Fruit fly (Drosophila melanogaster) whole organism, embryonic: ENCODE data around the gene Cont.
A peak's percentile ranks its signal among the peaks of the same experiment; 100 is the strongest.

Experiments used
- Aef1 ChIP-seq: fragments of 200-800 bp; sonication (Bioruptor generic); IDR thresholded peaks from 3 replicates; pipeline ENCODE4 v1.3.6; 2022; ENCODE audit warnings: missing biosample characterization, missing genetic modification characterization
- Atf-2 ChIP-seq: fragments of 200-800 bp; sonication (Bioruptor generic); optimal IDR thresholded peaks from 2 replicates; lab custom pipeline; 2016; ENCODE audit warnings: missing biosample characterization, missing genetic modification characterization
- Bgb ChIP-seq: fragments of 200-800 bp; sonication (Bioruptor generic); IDR thresholded peaks from 2 replicates; pipeline ENCODE4 v1.3.6; 2022; ENCODE audit warnings: missing biosample characterization, missing genetic modification characterization; ENCODE audit not compliant: partially characterized antibody
- CG10431 ChIP-seq: fragments of 200-800 bp; sonication (Bioruptor generic); optimal IDR thresholded peaks from 3 replicates; lab custom pipeline; 2018; ENCODE audit warnings: missing biosample characterization, mild to moderate bottlenecking, missing genetic modification characterization
- CG11093 ChIP-seq: fragments of 200-800 bp; sonication (Bioruptor generic); IDR thresholded peaks from 3 replicates; pipeline ENCODE4 v1.3.6; 2022; ENCODE audit warnings: missing biosample characterization, missing genetic modification characterization
- CG14050 ChIP-seq: fragments of 200-800 bp; sonication (Bioruptor generic); IDR thresholded peaks from 3 replicates; pipeline ENCODE4 v1.3.6; 2022; ENCODE audit warnings: missing biosample characterization, missing genetic modification characterization
- CG14667 ChIP-seq: fragments of 200-800 bp; sonication (Bioruptor generic); IDR thresholded peaks from 2 replicates; pipeline ENCODE4 v1.3.6; 2022; ENCODE audit warnings: missing biosample characterization, missing genetic modification characterization
- CG17802 ChIP-seq: fragments of 200-800 bp; sonication (Bioruptor generic); optimal IDR thresholded peaks from 2 replicates; lab custom pipeline; 2018; ENCODE audit warnings: missing biosample characterization, mild to moderate bottlenecking, missing genetic modification characterization, moderate library complexity
- CG3065 ChIP-seq: fragments of 200-800 bp; sonication (Bioruptor generic); optimal IDR thresholded peaks from 2 replicates; lab custom pipeline; 2016; ENCODE audit warnings: missing biosample characterization, missing genetic modification characterization
- CG32767 ChIP-seq: fragments of 200-800 bp; sonication (Bioruptor generic); IDR thresholded peaks from 2 replicates; pipeline ENCODE4 v1.3.6; 2022; ENCODE audit warnings: missing biosample characterization, missing genetic modification characterization
- CG3838 ChIP-seq: fragments of 200-800 bp; sonication (Bioruptor generic); optimal IDR thresholded peaks from 3 replicates; lab custom pipeline; 2016; ENCODE audit warnings: missing biosample characterization, missing genetic modification characterization
- CG42726 ChIP-seq: fragments of 200-800 bp; sonication (Bioruptor generic); IDR thresholded peaks from 2 replicates; pipeline ENCODE4 v1.3.6; 2022; ENCODE audit warnings: missing biosample characterization, missing genetic modification characterization; ENCODE audit not compliant: partially characterized antibody
- CG4328 ChIP-seq: fragments of 200-800 bp; sonication (Bioruptor generic); optimal IDR thresholded peaks from 3 replicates; lab custom pipeline; 2017; ENCODE audit warnings: missing biosample characterization, missing genetic modification reagents, missing genetic modification characterization
- CG5953 ChIP-seq: fragments of 200-800 bp; sonication (Bioruptor generic); IDR thresholded peaks from 2 replicates; pipeline ENCODE4 v1.3.6; 2022; ENCODE audit warnings: missing biosample characterization, missing genetic modification characterization
- CG8290 ChIP-seq, 3 experiments: fragments of 200-800 bp; sonication (Bioruptor generic); optimal IDR thresholded peaks; 2 replicates each; lab custom pipeline; 2016 to 2019; ENCODE audit warnings: missing biosample characterization in 3 of 3, missing genetic modification characterization in 3 of 3, mild to moderate bottlenecking in 2 of 3, moderate library complexity in 1 of 3
- CkIIα-i1 ChIP-seq: fragments of 200-800 bp; sonication (Bioruptor generic); IDR thresholded peaks from 2 replicates; pipeline ENCODE4 v1.3.6; 2022; ENCODE audit warnings: missing biosample characterization, missing genetic modification characterization
- Dbx ChIP-seq: fragments of 200-800 bp; sonication (Bioruptor generic); IDR thresholded peaks from 3 replicates; pipeline ENCODE4 v1.3.6; 2022; ENCODE audit warnings: missing biosample characterization, missing genetic modification characterization
- Dip3 ChIP-seq: fragments of 200-800 bp; sonication (Bioruptor generic); optimal IDR thresholded peaks from 3 replicates; lab custom pipeline; 2016; ENCODE audit warnings: missing biosample characterization, missing genetic modification characterization
- Ets65A ChIP-seq: fragments of 200-800 bp; sonication (Bioruptor generic); peaks from one replicate; lab custom pipeline; 2016; ENCODE audit warnings: missing biosample characterization, missing genetic modification characterization
- Hand ChIP-seq: fragments of 200-800 bp; sonication (Bioruptor generic); optimal IDR thresholded peaks from 2 replicates; lab custom pipeline; 2017; ENCODE audit warnings: mild to moderate bottlenecking, missing biosample characterization, missing genetic modification reagents, missing genetic modification characterization
- HmgD ChIP-seq: fragments of 200-800 bp; sonication (Bioruptor generic); optimal IDR thresholded peaks from 3 replicates; lab custom pipeline; 2016; ENCODE audit warnings: missing biosample characterization, missing genetic modification characterization
- Neu2 ChIP-seq: fragments of 200-800 bp; sonication (Bioruptor generic); optimal IDR thresholded peaks from 3 replicates; lab custom pipeline; 2016; ENCODE audit warnings: missing biosample characterization, missing genetic modification characterization, borderline replicate concordance
- Oaz ChIP-seq: fragments of 200-800 bp; sonication (Bioruptor generic); IDR thresholded peaks from 2 replicates; pipeline ENCODE4 v1.3.6; 2022; ENCODE audit warnings: missing biosample characterization, missing genetic modification characterization
- Ptx1 ChIP-seq: fragments of 200-800 bp; sonication (Bioruptor generic); IDR thresholded peaks from 2 replicates; pipeline ENCODE4 v1.3.6; 2022; ENCODE audit warnings: missing biosample characterization, missing genetic modification characterization
- Side ChIP-seq: fragments of 200-800 bp; sonication (Bioruptor generic); optimal IDR thresholded peaks from 2 replicates; lab custom pipeline; 2016; ENCODE audit warnings: missing biosample characterization, missing genetic modification characterization
- Spps ChIP-seq: fragments of 200-800 bp; sonication (Bioruptor generic); optimal IDR thresholded peaks from 2 replicates; lab custom pipeline; 2018; ENCODE audit warnings: missing biosample characterization, mild to moderate bottlenecking, missing genetic modification characterization
- Sry-β ChIP-seq: fragments of 200-800 bp; sonication (Bioruptor generic); optimal IDR thresholded peaks from 2 replicates; lab custom pipeline; 2018; ENCODE audit warnings: missing biosample characterization, mild to moderate bottlenecking, missing genetic modification characterization, moderate library complexity
- Trl ChIP-seq, 3 experiments: fragments of >200 bp in 2 of 3; fragments of 200-800 bp in 1 of 3; sonication (Bioruptor generic) in 1 of 3; optimal IDR thresholded peaks; 2 replicates in 1 of 3; 3 replicates in 2 of 3; lab custom pipeline; 2016 to 2017; ENCODE audit warnings: missing biosample characterization in 1 of 3, missing genetic modification characterization in 1 of 3
- chinmo ChIP-seq: fragments of 200-800 bp; sonication (Bioruptor generic); IDR thresholded peaks from 4 replicates; pipeline ENCODE4 v1.3.6; 2022; ENCODE audit warnings: missing biosample characterization, missing genetic modification characterization; ENCODE audit not compliant: partially characterized antibody
- exex ChIP-seq: fragments of 200-800 bp; sonication (Bioruptor generic); optimal IDR thresholded peaks from 4 replicates; lab custom pipeline; 2018; ENCODE audit warnings: missing biosample characterization, mild to moderate bottlenecking, missing genetic modification characterization, moderate library complexity
- gce ChIP-seq: fragments of 200-800 bp; sonication (Bioruptor generic); IDR thresholded peaks from 3 replicates; pipeline ENCODE4 v1.3.6; 2022; ENCODE audit warnings: missing biosample characterization, missing genetic modification characterization
- gcm2 ChIP-seq: fragments of 200-800 bp; sonication (Bioruptor generic); optimal IDR thresholded peaks from 2 replicates; lab custom pipeline; 2016; ENCODE audit warnings: missing biosample characterization, missing genetic modification characterization
- gt ChIP-seq: fragments of 200-800 bp; sonication (Bioruptor generic); IDR thresholded peaks from 2 replicates; pipeline ENCODE4 v1.3.6; 2022; ENCODE audit warnings: missing biosample characterization, missing genetic modification characterization
- lola ChIP-seq, 3 experiments: fragments of >200 bp in 2 of 3; fragments of 200-800 bp in 1 of 3; sonication (Bioruptor generic) in 1 of 3; optimal IDR thresholded peaks; 2 replicates each; lab custom pipeline; 2017 to 2019; ENCODE audit warnings: missing biosample characterization in 3 of 3, missing genetic modification characterization in 3 of 3, mild to moderate bottlenecking in 1 of 3, moderate library complexity in 1 of 3
- lov ChIP-seq, 2 experiments: fragments of 200-800 bp in 1 of 2; fragments of >200 bp in 1 of 2; sonication (Bioruptor generic) in 1 of 2; IDR thresholded peaks in 1 of 2; optimal IDR thresholded peaks in 1 of 2; 2 replicates in 1 of 2; 3 replicates in 1 of 2; pipeline versions ENCODE4 v1.3.6 to Lab custom; 2017 to 2022; ENCODE audit warnings: missing biosample characterization in 1 of 2, missing genetic modification characterization in 1 of 2
- onecut ChIP-seq: fragments of 200-800 bp; sonication (Bioruptor generic); IDR thresholded peaks from 2 replicates; pipeline ENCODE4 v1.3.6; 2022; ENCODE audit warnings: missing biosample characterization, missing genetic modification characterization
- pan ChIP-seq, 4 experiments: fragments of >200 bp in 3 of 4; fragments of 200-800 bp in 1 of 4; sonication (Bioruptor generic) in 1 of 4; optimal IDR thresholded peaks in 3 of 4; IDR thresholded peaks in 1 of 4; 2 replicates each; pipeline versions ENCODE4 v1.3.6 to Lab custom; 2017 to 2022; ENCODE audit warnings: missing biosample characterization in 2 of 4, missing genetic modification characterization in 2 of 4, mixed read lengths in 1 of 4
- prd ChIP-seq, 3 experiments: fragments of >200 bp in 2 of 3; fragments of 200-800 bp in 1 of 3; sonication (Bioruptor generic) in 1 of 3; optimal IDR thresholded peaks in 2 of 3; IDR thresholded peaks in 1 of 3; 2 replicates in 2 of 3; 3 replicates in 1 of 3; pipeline versions ENCODE4 v1.3.6 to Lab custom; 2017 to 2022; ENCODE audit warnings: missing biosample characterization in 1 of 3, missing genetic modification characterization in 1 of 3
- pros ChIP-seq: fragments of 200-800 bp; sonication (Bioruptor generic); optimal IDR thresholded peaks from 3 replicates; lab custom pipeline; 2019; ENCODE audit warnings: missing biosample characterization, mild to moderate bottlenecking, missing genetic modification characterization, moderate library complexity
- run ChIP-seq: fragments of 200-800 bp; sonication (Bioruptor generic); optimal IDR thresholded peaks from 3 replicates; lab custom pipeline; 2018; ENCODE audit warnings: missing biosample characterization, mild to moderate bottlenecking, missing genetic modification characterization
- sd ChIP-seq: fragments of 200-800 bp; sonication (Bioruptor generic); optimal IDR thresholded peaks from 3 replicates; lab custom pipeline; 2018; ENCODE audit warnings: missing biosample characterization, mild to moderate bottlenecking, missing genetic modification characterization, moderate library complexity
- slp2 ChIP-seq: fragments of 200-800 bp; sonication (Bioruptor generic); optimal IDR thresholded peaks from 2 replicates; lab custom pipeline; 2016; ENCODE audit warnings: missing biosample characterization, missing genetic modification characterization
- sob ChIP-seq: fragments of 200-800 bp; sonication (Bioruptor generic); IDR thresholded peaks from 2 replicates; pipeline ENCODE4 v1.3.6; 2022; ENCODE audit warnings: missing biosample characterization, missing genetic modification characterization
- sug ChIP-seq: fragments of 200-800 bp; optimal IDR thresholded peaks from 2 replicates; lab custom pipeline; 2019; ENCODE audit warnings: missing biosample characterization, mild to moderate bottlenecking, missing genetic modification characterization, moderate library complexity
- tna ChIP-seq: fragments of 200-800 bp; sonication (Bioruptor generic); IDR thresholded peaks from 2 replicates; pipeline ENCODE4 v1.3.6; 2022; ENCODE audit warnings: missing biosample characterization, missing genetic modification characterization; ENCODE audit not compliant: partially characterized antibody
- twi ChIP-seq: fragments of 200-800 bp; optimal IDR thresholded peaks from 2 replicates; lab custom pipeline; 2019; ENCODE audit warnings: missing biosample characterization, mild to moderate bottlenecking, missing genetic modification characterization, moderate library complexity
- wor ChIP-seq: fragments of 200-800 bp; sonication (Bioruptor generic); IDR thresholded peaks from 2 replicates; pipeline ENCODE4 v1.3.6; 2022; ENCODE audit warnings: missing biosample characterization, missing genetic modification characterization

Cont gene

DNA sequence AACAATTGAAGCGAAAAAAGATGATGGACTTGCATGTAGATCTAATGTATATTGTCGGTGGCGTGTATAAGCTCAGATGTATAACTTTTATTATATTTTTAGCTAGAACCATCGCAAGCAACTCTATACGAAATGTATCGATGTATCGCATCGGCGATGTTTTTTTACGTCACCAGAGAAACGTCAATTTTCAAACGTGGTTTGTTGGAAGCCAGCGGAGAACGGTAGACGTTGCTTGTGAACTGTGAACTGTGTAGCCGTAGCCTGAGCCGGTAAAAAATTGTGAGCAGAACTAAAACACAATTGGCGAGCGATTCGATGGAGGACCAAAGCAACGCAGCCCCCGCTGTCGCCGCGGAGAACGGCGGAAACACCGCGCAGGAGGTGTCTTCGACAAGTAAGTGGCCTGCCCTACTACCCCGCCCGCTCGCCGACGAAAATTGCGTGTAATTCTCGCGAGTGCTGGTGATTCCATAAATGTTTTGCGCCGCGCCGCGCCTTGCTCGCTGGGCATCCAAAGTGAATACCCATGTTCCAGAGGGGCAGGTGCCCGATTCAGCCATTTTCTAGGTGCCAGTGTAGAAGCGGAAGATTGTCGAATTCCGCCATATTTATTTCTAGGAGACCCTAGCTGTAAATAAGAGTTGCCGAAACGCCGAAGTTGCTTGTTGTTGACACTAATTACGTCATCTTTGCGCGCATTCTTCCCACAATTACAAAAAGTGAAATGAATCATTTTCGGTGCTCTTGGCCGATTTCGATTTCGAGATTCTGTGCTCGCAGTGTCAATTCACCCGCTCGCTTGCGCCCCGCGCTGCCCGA, 22.0 kb downstream of the Cont start, which contains the start of gene lost (continued):
- TF ChIP-seq sd (tag; lab: Kevin White, UChicago) (no peak), CG4328 (GFP tag; lab: Kevin White, UChicago) (no peak), CG14667 (GFP tag; lab: Robert Waterston, UW) (no peak), Atf-2 (GFP tag; lab: Kevin White, UChicago) (no peak), lov (optimal IDR thresholded peaks at IDR 0.05; lab: Kevin White, UChicago) (no peak), lov (GFP tag; IDR thresholded peaks at IDR 0.05; lab: Robert Waterston, UW) (no peak), Sry-β (GFP tag; lab: Kevin White, UChicago) (peak; percentile 84), twi (tag; lab: Kevin White, UChicago) (no peak), Dip3 (GFP tag; lab: Kevin White, UChicago) (no peak), onecut (no peak), CG11093 (GFP tag; lab: Robert Waterston, UW) (no peak), Neu2 (no peak), CG8290 (GFP tag; optimal IDR thresholded peaks at IDR 0.05; lab: Kevin White, UChicago) (no peak), CG8290 (tag; optimal IDR thresholded peaks at IDR 0.05; lab: Kevin White, UChicago) (peak; percentile 41 to 71), sob (GFP tag; lab: Robert Waterston, UW) (peak; percentile 61), Ptx1 (peak; percentile 25; the same call in 1 of the 2 replicates), Oaz (no peak), Side (GFP tag; lab: Kevin White, UChicago) (no peak), CG10431 (GFP tag; lab: Kevin White, UChicago) (no peak), sug (tag; lab: Kevin White, UChicago) (peak; percentile 53), CG3065 (GFP tag; lab: Kevin White, UChicago) (no peak), CG5953 (GFP tag; lab: Robert Waterston, UW) (no peak), Dbx (peak; percentile 49; the same call in 2 of the 3 replicates), exex (tag; lab: Kevin White, UChicago) (peak; percentile 17), CG42726 (GFP tag; lab: Robert Waterston, UW) (peak; percentile 99), Hand (no peak), CG17802 (peak; percentile 82), tna (GFP tag; lab: Robert Waterston, UW) (peak; percentile 96), Bgb (GFP tag; lab: Robert Waterston, UW) (peak; percentile 100), chinmo (peak; percentile 99), gce (GFP tag; lab: Robert Waterston, UW) (no peak), HmgD (GFP tag; lab: Kevin White, UChicago) (no peak), pan (optimal IDR thresholded peaks at IDR 0.05; lab: Kevin White, UChicago) (no peak), pan (GFP tag; optimal IDR thresholded peaks at IDR 0.05 in 1 of 2, IDR thresholded peaks at IDR 0.05 in 1 of 2) (peak in 1 of 2 experiments; percentile 29), gcm2 (GFP tag; lab: Kevin White, UChicago) (no peak), CG32767 (GFP tag; lab: Robert Waterston, UW) (no peak), run (tag; lab: Kevin White, UChicago) (no peak), slp2 (no peak), gt (GFP tag; lab: Robert Waterston, UW) (no peak), lola (GFP tag; optimal IDR thresholded peaks at IDR 0.05; lab: Kevin White, UChicago) (no peak), CG14050 (GFP tag; lab: Robert Waterston, UW) (no peak), pros (GFP tag; lab: Kevin White, UChicago) (no peak), CkIIα-i1 (no peak), Spps (tag; lab: Kevin White, UChicago) (no peak), prd (optimal IDR thresholded peaks at IDR 0.05; lab: Kevin White, UChicago) (no peak), prd (GFP tag; IDR thresholded peaks at IDR 0.05; lab: Robert Waterston, UW) (no peak), Aef1 (GFP tag; lab: Robert Waterston, UW) (no peak), wor (GFP tag; lab: Robert Waterston, UW) (no peak), CG3838 (GFP tag; lab: Kevin White, UChicago) (no peak), Trl (optimal IDR thresholded peaks at IDR 0.05; lab: Kevin White, UChicago) (peak in 1 of 2 experiments; percentile 20), Trl (GFP tag; optimal IDR thresholded peaks at IDR 0.05; lab: Kevin White, UChicago) (no peak), Ets65A (GFP tag; lab: Kevin White, UChicago) (peak; percentile 71)
